Worm (Caenorhabditis elegans) whole organism, L4/young adult: ENCODE measurements around the gene twk-24.

ENCODE experiments used
- W03F9.2 ChIP-seq: fragments of 150-350 bp; optimal IDR thresholded peaks from 2 replicates; lab custom pipeline; 2014; ENCODE audit warnings: missing biosample characterization, missing genetic modification characterization
- dao-5 ChIP-seq: sonication (generic microtip); optimal IDR thresholded peaks from 2 replicates; lab custom pipeline; 2016; ENCODE audit warnings: missing genotype, missing genetic modification characterization, moderate library complexity, missing compliant biosample characterization
- him-1 ChIP-seq: sonication (generic microtip); optimal IDR thresholded peaks from 2 replicates; lab custom pipeline; 2016; ENCODE audit warnings: missing genotype, missing genetic modification reagents, missing genetic modification characterization, missing compliant biosample characterization

Gene twk-24

ce11 chrV:12299244-12299766 lies 30.2 kb upstream of the twk-24 start:
- TF ChIP-seq W03F9.2: no peak
- TF ChIP-seq him-1 (tag; lab: Kevin White, UChicago): no peak
- no peak for TF ChIP-seq dao-5 (tag; lab: Kevin White, UChicago)

- no peak for TF ChIP-seq dao-5 (tag; lab: Kevin White, UChicago)
These were observed 29.1 kb upstream of the twk-24 start for ce11 chrV:12298184-12298583.

ce11 chrV:12296794-12297193 lies 27.7 kb upstream of the twk-24 start:
- TF ChIP-seq him-1 (tag; lab: Kevin White, UChicago): no peak
- TF ChIP-seq W03F9.2: no peak
- no peak for TF ChIP-seq dao-5 (tag; lab: Kevin White, UChicago)

ce11 chrV:12296122-12296521 lies 27.0 kb upstream of the twk-24 start:
- no peak for TF ChIP-seq W03F9.2

- no peak for TF ChIP-seq dao-5 (tag; lab: Kevin White, UChicago)
- TF ChIP-seq him-1 (tag; lab: Kevin White, UChicago): no peak
- TF ChIP-seq W03F9.2: no peak
These were observed 26.4 kb upstream of the twk-24 start for ce11 chrV:12295520-12295919.

- TF ChIP-seq W03F9.2 (no peak), dao-5 (tag; lab: Kevin White, UChicago) (no peak), him-1 (tag; lab: Kevin White, UChicago) (no peak)
These were observed 25.9 kb upstream of the twk-24 start for ce11 chrV:12295015-12295414.

- TF ChIP-seq W03F9.2 (no peak), dao-5 (tag; lab: Kevin White, UChicago) (no peak), him-1 (tag; lab: Kevin White, UChicago) (no peak)
These were observed 25.0 kb upstream of the twk-24 start for ce11 chrV:12294091-12294490.

- TF ChIP-seq dao-5 (tag; lab: Kevin White, UChicago) (no peak), him-1 (tag; lab: Kevin White, UChicago) (peak; percentile 73), W03F9.2 (peak; percentile 92)
These were observed 22.5 kb upstream of the twk-24 start, which contains the start of the genes srpa-68 and srh-16 for ce11 chrV:12291587-12291986. Gene srpa-68, minus strand, starts transcription at chrV:12291658. Gene srh-16, plus strand, starts transcription at chrV:12291861.

- TF ChIP-seq him-1 (tag; lab: Kevin White, UChicago) (no peak), W03F9.2 (no peak), dao-5 (tag; lab: Kevin White, UChicago) (no peak)
These were observed 19.5 kb upstream of the twk-24 start, which contains the start of gene rskd-1 for ce11 chrV:12288577-12288976. Gene rskd-1, minus strand, starts transcription at chrV:12288615.

ce11 chrV:12287667-12288066 lies 18.5 kb upstream of the twk-24 start:
- TF ChIP-seq him-1 (tag; lab: Kevin White, UChicago) (no peak), W03F9.2 (no peak), dao-5 (tag; lab: Kevin White, UChicago) (no peak)

- no peak for TF ChIP-seq W03F9.2
- TF ChIP-seq dao-5 (tag; lab: Kevin White, UChicago): no peak
- no peak for TF ChIP-seq him-1 (tag; lab: Kevin White, UChicago)
These were observed 14.1 kb upstream of the twk-24 start, which contains the start of gene F55C5.10 for ce11 chrV:12283187-12283586. Gene F55C5.10, plus strand, starts transcription at chrV:12283487.

- TF ChIP-seq dao-5 (tag; lab: Kevin White, UChicago): no peak
- TF ChIP-seq W03F9.2: no peak
- TF ChIP-seq him-1 (tag; lab: Kevin White, UChicago): no peak
These were observed 12.4 kb upstream of the twk-24 start for ce11 chrV:12281508-12281907.

- TF ChIP-seq him-1 (tag; lab: Kevin White, UChicago) (no peak), W03F9.2 (no peak), dao-5 (tag; lab: Kevin White, UChicago) (no peak)
These were observed 7.8 kb upstream of the twk-24 start, which contains the start of gene bnc-1 for ce11 chrV:12276946-12277345. Gene bnc-1, minus strand, starts transcription at chrV:12277046.

- TF ChIP-seq W03F9.2 (no peak), dao-5 (tag; lab: Kevin White, UChicago) (no peak), him-1 (tag; lab: Kevin White, UChicago) (no peak)
These were observed 6.6 kb upstream of the twk-24 start for ce11 chrV:12275714-12276113.

- TF ChIP-seq W03F9.2 (peak; percentile 19), him-1 (tag; lab: Kevin White, UChicago) (no peak), dao-5 (tag; lab: Kevin White, UChicago) (no peak)
These were observed 2.4 kb upstream of the twk-24 start, which contains the start of the genes tsfm-1 and capg-2 for ce11 chrV:12271495-12271894. Gene tsfm-1, minus strand, starts transcription at chrV:12271551. Gene capg-2, plus strand, starts transcription at chrV:12271873.
